Worm (Caenorhabditis elegans): ENCODE measurements around the gene sna-1.

sna-1 gene

ce11 chrV:6702692-6703091 lies 7.8 kb downstream of the sna-1 start, which contains the start of gene era-1:
Gene era-1 (plus strand): TSS chrV:6703057.
- TF ChIP-seq unc-62 (GFP tag; optimal IDR thresholded peaks at IDR 0.05): no peak

ce11 chrV:6699833-6700232 lies 10.6 kb downstream of the sna-1 start:
- TF ChIP-seq unc-62 (GFP tag; optimal IDR thresholded peaks at IDR 0.05): no peak

- TF ChIP-seq unc-62 (GFP tag; optimal IDR thresholded peaks at IDR 0.05): no peak
Measured at ce11 chrV:6699021-6699420, 11.5 kb downstream of the sna-1 start.

- TF ChIP-seq unc-62 (GFP tag; optimal IDR thresholded peaks at IDR 0.05): no peak
Measured at ce11 chrV:6697552-6697951, 12.9 kb downstream of the sna-1 start, which contains the start of gene W02F12.2. Gene W02F12.2 (minus strand): TSS chrV:6697652.

ce11 chrV:6694668-6695067 lies 15.8 kb downstream of the sna-1 start, which contains the start of gene W02F12.8:
Gene W02F12.8 (minus strand): TSS chrV:6694768.
- no peak for TF ChIP-seq unc-62 (GFP tag; optimal IDR thresholded peaks at IDR 0.05)

ce11 chrV:6691813-6692351 lies 18.6 kb downstream of the sna-1 start, which contains the start of gene mtl-1:
Gene mtl-1 (minus strand): TSS chrV:6691863.
- TF ChIP-seq unc-62 (GFP tag; optimal IDR thresholded peaks at IDR 0.05): no peak

- TF ChIP-seq unc-62 (GFP tag; optimal IDR thresholded peaks at IDR 0.05): no peak
Measured at ce11 chrV:6690075-6690474, 20.4 kb downstream of the sna-1 start.

ce11 chrV:6688392-6688791 lies 22.1 kb downstream of the sna-1 start, which contains the start of gene K11G9.5:
Gene K11G9.5 (minus strand): TSS chrV:6688492.
- TF ChIP-seq unc-62 (GFP tag; optimal IDR thresholded peaks at IDR 0.05): no peak

ce11 chrV:6685963-6686362 lies 24.5 kb downstream of the sna-1 start:
- TF ChIP-seq unc-62 (GFP tag; optimal IDR thresholded peaks at IDR 0.05): no peak

- no peak for TF ChIP-seq unc-62 (GFP tag; optimal IDR thresholded peaks at IDR 0.05)
Measured at ce11 chrV:6685499-6685898, 25.0 kb downstream of the sna-1 start.

- no peak for TF ChIP-seq unc-62 (GFP tag; optimal IDR thresholded peaks at IDR 0.05)
Measured at ce11 chrV:6684541-6684940, 25.9 kb downstream of the sna-1 start.

- no peak for TF ChIP-seq unc-62 (GFP tag; optimal IDR thresholded peaks at IDR 0.05)
Measured at ce11 chrV:6683740-6684139, 26.7 kb downstream of the sna-1 start.

- TF ChIP-seq unc-62 (GFP tag; optimal IDR thresholded peaks at IDR 0.05): no peak
Measured at ce11 chrV:6683282-6683681, 27.2 kb downstream of the sna-1 start.

ce11 chrV:6681501-6681900 lies 29.0 kb downstream of the sna-1 start, which contains the start of gene egl-46:
Gene egl-46 (minus strand): TSS chrV:6681573.
- no peak for TF ChIP-seq unc-62 (GFP tag; optimal IDR thresholded peaks at IDR 0.05)

ce11 chrV:6676158-6676849 lies 34.2 kb downstream of the sna-1 start, which contains the start of gene cest-34:
Gene cest-34 (plus strand): TSS chrV:6676799.
- no peak for TF ChIP-seq unc-62 (GFP tag; optimal IDR thresholded peaks at IDR 0.05)

- TF ChIP-seq unc-62 (GFP tag; optimal IDR thresholded peaks at IDR 0.05): no peak
Measured at ce11 chrV:6673967-6674366, 36.5 kb downstream of the sna-1 start, which contains the start of gene cest-31. Gene cest-31 (plus strand): TSS chrV:6674267.

- TF ChIP-seq unc-62 (GFP tag; optimal IDR thresholded peaks at IDR 0.05): no peak
Measured at ce11 chrV:6669520-6669919, 41.0 kb downstream of the sna-1 start, which contains the start of gene cest-28. Gene cest-28 (plus strand): TSS chrV:6669820.

Data from whole organism, dauer.